Worm (Caenorhabditis elegans): ENCODE measurements around the gene glna-2.

The glna-2 gene

DNA sequence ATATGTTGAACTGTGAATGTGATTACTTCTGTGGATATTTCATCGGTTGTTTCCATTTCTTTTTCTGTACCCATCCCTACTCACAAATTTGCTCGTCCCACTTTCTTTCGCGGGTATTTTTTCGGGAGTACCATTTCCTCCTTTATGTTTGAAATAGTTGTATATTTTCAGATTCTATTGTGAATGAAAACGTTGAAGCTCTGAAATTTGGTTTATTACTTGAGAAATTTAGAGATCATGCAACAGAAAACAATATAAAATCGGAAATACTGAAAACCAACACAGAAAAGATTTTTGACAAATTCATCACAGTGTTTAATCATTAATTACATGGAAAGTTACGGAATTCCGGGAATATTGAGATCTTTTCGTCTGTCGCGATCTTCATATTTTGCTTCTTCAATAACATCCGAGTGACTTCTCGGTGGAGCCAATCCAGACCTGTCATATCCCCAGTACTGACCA is 12.2 kb downstream of the glna-2 start (continued):
- peak; percentile 44; the same call in 1 of the 2 replicates for TF ChIP-seq Y53G8AR.9 (GFP tag; conservative IDR thresholded peaks at IDR 0.05)
- no peak for TF ChIP-seq snpc-3.4 (tag; optimal IDR thresholded peaks at IDR 0.05)
- TF ChIP-seq tbp1 (GFP tag; optimal IDR thresholded peaks at IDR 0.05): peak; percentile 12
- TF ChIP-seq atf-7 (tag; optimal IDR thresholded peaks at IDR 0.05): peak; percentile 45
- TF ChIP-seq zim-3 (tag; optimal IDR thresholded peaks at IDR 0.05): peak; percentile 9
- TF ChIP-seq T26A5.8 (tag; optimal IDR thresholded peaks at IDR 0.05): no peak
- no peak for TF ChIP-seq nhr-80 (tag; optimal IDR thresholded peaks at IDR 0.05)
- TF ChIP-seq ztf-25 (GFP tag; IDR thresholded peaks at IDR 0.05): 0 out of 2 replicates have a peak, but pooled peaks have one; percentile 22
- no peak for TF ChIP-seq bed-1 (GFP tag; IDR thresholded peaks at IDR 0.05)
- peak; percentile 33; the same call in 1 of the 2 replicates for TF ChIP-seq lin-26 (GFP tag; IDR thresholded peaks at IDR 0.05)
- TF ChIP-seq cebp-1 (GFP tag; IDR thresholded peaks at IDR 0.05): peak; percentile 17; the same call in 1 of the 2 replicates
- TF ChIP-seq cebp-1 (tag; optimal IDR thresholded peaks at IDR 0.05): peak; percentile 73
- no peak for TF ChIP-seq nhr-27 (tag; optimal IDR thresholded peaks at IDR 0.05)
- no peak for TF ChIP-seq F57C9.4 (tag; optimal IDR thresholded peaks at IDR 0.05)

DNA sequence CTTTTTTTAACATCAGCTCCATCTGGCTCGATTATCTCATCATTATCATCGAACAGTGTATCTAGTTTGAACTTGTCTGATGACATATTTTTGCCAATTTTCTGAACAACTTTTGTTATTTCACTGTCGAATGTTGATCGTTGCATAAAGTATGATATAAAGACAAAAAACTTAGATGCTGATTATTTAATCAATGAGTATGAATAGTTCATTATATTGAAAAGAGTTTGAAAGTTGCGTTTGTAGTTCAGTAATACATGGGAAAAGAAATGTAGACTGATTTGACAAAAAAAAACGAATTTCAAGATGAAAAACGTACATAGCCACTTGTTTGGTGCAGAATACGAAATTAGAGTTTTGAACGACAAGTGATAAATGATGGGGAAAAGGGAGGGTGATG is 14.0 kb downstream of the glna-2 start, which contains the start of gene hda-2:
Gene hda-2 (minus strand): TSS at position 101 of the 400 bp plus-strand sequence.
- TF ChIP-seq hmg-20 (GFP tag; IDR thresholded peaks at IDR 0.05) (no peak), hrde-1 (tag; optimal IDR thresholded peaks at IDR 0.05; ENCODE audit: borderline replicate concordance) (peak; percentile 9), aptf-3 (GFP tag; IDR thresholded peaks at IDR 0.05) (no peak), let-607 (tag; optimal IDR thresholded peaks at IDR 0.05) (no peak), unc-62 (GFP tag; optimal IDR thresholded peaks at IDR 0.05) (no peak), fkh-3 (tag; optimal IDR thresholded peaks at IDR 0.05) (no peak), xnd-1 (tag; optimal IDR thresholded peaks at IDR 0.05) (no peak), pbrm-1 (GFP tag; IDR thresholded peaks at IDR 0.05) (0 out of 2 replicates have a peak, but pooled peaks have one; percentile 18), Y53G8AR.9 (GFP tag; conservative IDR thresholded peaks at IDR 0.05) (no peak), D2030.7 (GFP tag; IDR thresholded peaks at IDR 0.05) (no peak), Y79H2A.3 (GFP tag; conservative IDR thresholded peaks at IDR 0.05) (no peak), gei-17 (GFP tag; optimal IDR thresholded peaks at IDR 0.05) (no peak), ekl-4 (GFP tag; IDR thresholded peaks at IDR 0.05) (0 out of 2 replicates have a peak, but pooled peaks have one; percentile 26)

DNA sequence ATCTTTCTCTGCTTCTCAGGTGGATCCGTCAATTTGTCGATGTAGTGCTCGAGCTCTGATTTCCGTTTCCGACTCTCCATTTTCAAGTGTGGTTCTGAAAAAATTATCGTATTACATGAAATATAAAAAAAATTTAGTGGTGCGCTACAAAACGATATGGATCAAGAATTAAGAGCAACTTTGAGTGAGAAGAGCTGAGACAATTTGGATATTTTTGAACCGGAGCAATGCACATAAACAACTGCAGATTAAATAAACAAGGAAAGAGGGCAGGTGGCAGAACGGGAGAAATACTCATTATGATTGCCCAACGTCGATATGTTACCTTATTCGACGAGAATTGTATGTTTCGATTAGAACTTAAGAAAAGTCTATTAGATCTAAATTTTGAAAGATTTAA is 19.2 kb downstream of the glna-2 start, which contains the start of gene swsn-7:
Gene swsn-7 (minus strand): TSS at position 101 of the 400 bp plus-strand sequence.
- TF ChIP-seq mcd-1 (GFP tag; IDR thresholded peaks at IDR 0.05): no peak
- no peak for TF ChIP-seq nhr-120 (GFP tag; IDR thresholded peaks at IDR 0.05)
- TF ChIP-seq lsy-27 (tag; optimal IDR thresholded peaks at IDR 0.05; ENCODE audit: borderline replicate concordance, insufficient read depth): no peak
- TF ChIP-seq ceh-100 (GFP tag; IDR thresholded peaks at IDR 0.05): no peak
- no peak for TF ChIP-seq F52B5.7 (tag; optimal IDR thresholded peaks at IDR 0.05)
- no peak for TF ChIP-seq F39B2.1 (GFP tag; IDR thresholded peaks at IDR 0.05)
- TF ChIP-seq hlh-12 (tag; optimal IDR thresholded peaks at IDR 0.05): no peak
- no peak for TF ChIP-seq ZK185.1 (tag; optimal IDR thresholded peaks at IDR 0.05; ENCODE audit: poor library complexity, severe bottlenecking)
- no peak for TF ChIP-seq sea-2 (GFP tag; IDR thresholded peaks at IDR 0.05)
- no peak for TF ChIP-seq sdz-38 (tag; optimal IDR thresholded peaks at IDR 0.05)
- TF ChIP-seq hrde-1 (tag; optimal IDR thresholded peaks at IDR 0.05; ENCODE audit: borderline replicate concordance): no peak
- no peak for TF ChIP-seq ets-4 (GFP tag; optimal IDR thresholded peaks at IDR 0.05)
- no peak for TF ChIP-seq chd-7 (tag; optimal IDR thresholded peaks at IDR 0.05)
- no peak for TF ChIP-seq attf-3 (GFP tag; conservative IDR thresholded peaks at IDR 0.05)
- no peak for TF ChIP-seq T07F8.4 (tag; optimal IDR thresholded peaks at IDR 0.05)
- TF ChIP-seq ceh-58 (GFP tag; IDR thresholded peaks at IDR 0.05): no peak
- TF ChIP-seq C06A6.2 (GFP tag; conservative IDR thresholded peaks at IDR 0.05): no peak
- TF ChIP-seq hmg-20 (GFP tag; IDR thresholded peaks at IDR 0.05): no peak
- TF ChIP-seq F57A8.1 (GFP tag; optimal IDR thresholded peaks at IDR 0.05): no peak
- no peak for TF ChIP-seq let-526 (GFP tag; IDR thresholded peaks at IDR 0.05)

Measured in whole organism, young adult.